Fruit fly (Drosophila melanogaster) whole organism, prepupa: ENCODE data around the gene CG11892.

ENCODE experiments used
- CG11294 ChIP-seq: fragments of 200-800 bp; sonication (Bioruptor generic); IDR thresholded peaks from 2 replicates; pipeline ENCODE4 v1.3.6; 2022; ENCODE audit warnings: missing biosample characterization, missing genetic modification characterization
- CG1621 ChIP-seq: fragments of 200-800 bp; sonication (Bioruptor generic); optimal IDR thresholded peaks from 3 replicates; lab custom pipeline; 2018; ENCODE audit warnings: missing biosample characterization, mild to moderate bottlenecking, missing genetic modification characterization
- CG3919 ChIP-seq: fragments of 200-800 bp; sonication (Bioruptor generic); optimal IDR thresholded peaks from 3 replicates; lab custom pipeline; 2016; ENCODE audit warnings: missing biosample characterization, missing genetic modification characterization
- CG8319 ChIP-seq: fragments of 200-800 bp; sonication (Bioruptor generic); optimal IDR thresholded peaks from 3 replicates; lab custom pipeline; 2016; ENCODE audit warnings: missing biosample characterization, missing genetic modification characterization
- OdsH ChIP-seq: fragments of 200-800 bp; sonication (Bioruptor generic); optimal IDR thresholded peaks from 3 replicates; lab custom pipeline; 2016; ENCODE audit warnings: missing biosample characterization, missing genetic modification characterization
- Sox102F ChIP-seq: fragments of 200-800 bp; sonication (Bioruptor generic); optimal IDR thresholded peaks from 2 replicates; lab custom pipeline; 2016; ENCODE audit warnings: missing biosample characterization, mild to moderate bottlenecking, missing genetic modification characterization
- fd85E ChIP-seq: fragments of 200-800 bp; sonication (Bioruptor generic); optimal IDR thresholded peaks from 3 replicates; lab custom pipeline; 2016; ENCODE audit warnings: missing biosample characterization, missing genetic modification characterization

- TF ChIP-seq CG11294 (GFP tag; lab: Robert Waterston, UW) = no peak
- TF ChIP-seq CG8319 (GFP tag; lab: Kevin White, UChicago) = no peak
- no peak for TF ChIP-seq CG3919 (GFP tag; lab: Kevin White, UChicago)
- no peak for TF ChIP-seq Sox102F (GFP tag; lab: Kevin White, UChicago)
- no peak for TF ChIP-seq fd85E (GFP tag; lab: Kevin White, UChicago)
- TF ChIP-seq OdsH (GFP tag; lab: Kevin White, UChicago) = no peak
- TF ChIP-seq CG1621 (tag; lab: Kevin White, UChicago) = no peak
Measured at dm6 chr3R:25266751-25267150, 14.6 kb upstream of the CG11892 start.
